Fruit fly (Drosophila melanogaster): ENCODE measurements around the gene Esp.

DNA sequence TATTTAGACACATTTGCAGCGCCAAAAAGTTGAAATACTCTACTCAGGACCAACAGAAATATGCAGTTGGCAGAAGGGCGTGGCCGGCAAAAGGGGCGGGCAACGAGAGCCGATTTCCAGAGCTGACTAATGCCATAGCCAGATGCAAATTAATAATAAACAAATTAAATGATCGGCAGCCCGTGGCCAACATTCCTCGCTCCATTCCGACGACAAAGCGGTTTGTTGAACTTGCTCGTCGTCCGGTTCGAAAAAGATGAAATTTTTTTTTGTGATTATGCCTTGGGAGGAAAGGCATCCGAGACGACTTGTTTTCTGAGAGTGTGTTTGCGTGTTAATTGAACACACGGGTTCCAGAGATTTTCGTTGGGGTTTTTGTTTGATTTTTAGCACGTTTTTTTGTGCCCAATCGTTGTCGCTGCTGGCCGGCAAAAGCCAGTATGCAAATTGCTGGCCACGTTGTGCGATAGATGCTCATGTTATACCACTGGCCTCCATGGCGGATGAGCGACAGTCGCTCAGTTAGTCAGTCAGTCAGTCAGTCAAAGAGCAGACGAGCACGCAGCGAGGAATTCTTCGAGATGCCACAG lies 47.7 kb downstream of the Esp start:
- TF ChIP-seq H2.0 (GFP tag; IDR thresholded peaks at IDR 0.05): no peak
- no peak for TF ChIP-seq Opbp (GFP tag; IDR thresholded peaks at IDR 0.05; ENCODE audit: partially characterized antibody)
- TF ChIP-seq her (GFP tag; optimal IDR thresholded peaks at IDR 0.05): no peak
- TF ChIP-seq schlank (tag; optimal IDR thresholded peaks at IDR 0.05): no peak
- no peak for TF ChIP-seq Rx (GFP tag; IDR thresholded peaks at IDR 0.05)
- TF ChIP-seq sd (tag; optimal IDR thresholded peaks at IDR 0.05): peak; percentile 96
